Worm (Caenorhabditis elegans) whole organism, L2 larva: Measurements from ENCODE around the gene otpl-3.

ENCODE experiments used
- F13H6.1 ChIP-seq: sonication (generic microtip); optimal IDR thresholded peaks from 2 replicates; lab custom pipeline; 2016; ENCODE audit warnings: missing genetic modification characterization, missing compliant biosample characterization
- R02D3.7 ChIP-seq: fragments of 150-350 bp; optimal IDR thresholded peaks from 2 replicates; lab custom pipeline; 2014; ENCODE audit warnings: missing biosample characterization, missing genetic modification characterization
- Y55F3AM.14 ChIP-seq: fragments of 200-800 bp; sonication (Bioruptor generic); optimal IDR thresholded peaks from 2 replicates; lab custom pipeline; 2018; ENCODE audit warnings: mild to moderate bottlenecking, missing genetic modification characterization, missing compliant biosample characterization
- ZK546.5 ChIP-seq: sonication (generic microtip); optimal IDR thresholded peaks from 2 replicates; lab custom pipeline; 2017; ENCODE audit warnings: missing biosample characterization, missing genetic modification characterization
- alr-1 ChIP-seq: fragments of 150-350 bp; optimal IDR thresholded peaks from 2 replicates; lab custom pipeline; 2014; ENCODE audit warnings: missing biosample characterization, missing genetic modification characterization
- aly-2 ChIP-seq: fragments of 150-350 bp; optimal IDR thresholded peaks from 2 replicates; lab custom pipeline; 2014; ENCODE audit warnings: missing biosample characterization, missing genetic modification characterization
- ama-1 ChIP-seq: fragments of 150-350 bp; optimal IDR thresholded peaks from 2 replicates; lab custom pipeline; 2018; ENCODE audit warnings: inconsistent platforms
- blmp-1 ChIP-seq: sonication (generic microtip); optimal IDR thresholded peaks from 2 replicates; lab custom pipeline; 2017; ENCODE audit warnings: missing genetic modification characterization, mild to moderate bottlenecking, missing compliant biosample characterization, antibody characterized with exemption, moderate library complexity; ENCODE audit not compliant: insufficient read depth
- ceh-16 ChIP-seq: fragments of 150-350 bp; optimal IDR thresholded peaks from 2 replicates; lab custom pipeline; 2014; ENCODE audit warnings: missing biosample characterization, missing genetic modification characterization
- ceh-82 ChIP-seq: fragments of 150-350 bp; optimal IDR thresholded peaks from 2 replicates; lab custom pipeline; 2014; ENCODE audit warnings: missing biosample characterization, missing genetic modification characterization
- crh-2 ChIP-seq: sonication (generic microtip); optimal IDR thresholded peaks from 2 replicates; lab custom pipeline; 2017; ENCODE audit warnings: missing biosample characterization, missing genetic modification characterization
- egl-27 ChIP-seq: sonication (generic microtip); optimal IDR thresholded peaks from 3 replicates; lab custom pipeline; 2017; ENCODE audit warnings: missing biosample characterization, missing genetic modification reagents, missing genetic modification characterization
- elt-1 ChIP-seq: fragments of 150-350 bp; optimal IDR thresholded peaks from 2 replicates; lab custom pipeline; 2014; ENCODE audit warnings: missing biosample characterization, missing genetic modification characterization
- fos-1 ChIP-seq: fragments of 150-350 bp; optimal IDR thresholded peaks from 2 replicates; lab custom pipeline; 2014; ENCODE audit warnings: missing biosample characterization, missing genetic modification characterization
- gmeb-1 ChIP-seq: fragments of 150-350 bp; optimal IDR thresholded peaks from 2 replicates; lab custom pipeline; 2014; ENCODE audit warnings: missing biosample characterization, missing genetic modification characterization
- lin-11 ChIP-seq: fragments of 150-350 bp; sonication (generic microtip); optimal IDR thresholded peaks from 2 replicates; lab custom pipeline; 2014; ENCODE audit warnings: missing biosample characterization, missing genetic modification characterization, inconsistent platforms, mixed read lengths
- lin-39 ChIP-seq: fragments of 150-350 bp; optimal IDR thresholded peaks from 2 replicates; lab custom pipeline; 2014; ENCODE audit warnings: missing biosample characterization, missing genetic modification reagents, missing genetic modification characterization
- lsy-2 ChIP-seq, 2 experiments: fragments of 150-350 bp in 1 of 2; sonication (generic microtip) in 1 of 2; optimal IDR thresholded peaks; 2 replicates each; lab custom pipeline; 2014 to 2017; ENCODE audit warnings: missing biosample characterization in 2 of 2, missing genetic modification characterization in 2 of 2
- mab-5 ChIP-seq: fragments of 150-350 bp; optimal IDR thresholded peaks from 2 replicates; lab custom pipeline; 2014; ENCODE audit warnings: missing biosample characterization, missing genetic modification characterization
- mbf-1 ChIP-seq: sonication (generic microtip); optimal IDR thresholded peaks from 2 replicates; lab custom pipeline; 2017; ENCODE audit warnings: missing biosample characterization, missing genetic modification characterization
- nhr-11 ChIP-seq: fragments of 150-350 bp; optimal IDR thresholded peaks from 2 replicates; lab custom pipeline; 2014; ENCODE audit warnings: missing biosample characterization, missing genetic modification characterization
- nhr-12 ChIP-seq: fragments of 150-350 bp; optimal IDR thresholded peaks from 2 replicates; lab custom pipeline; 2014; ENCODE audit warnings: missing biosample characterization, missing genetic modification characterization
- nhr-129 ChIP-seq: fragments of 150-350 bp; optimal IDR thresholded peaks from 2 replicates; lab custom pipeline; 2014; ENCODE audit warnings: missing biosample characterization, missing genetic modification characterization
- nhr-21 ChIP-seq: fragments of 150-350 bp; optimal IDR thresholded peaks from 2 replicates; lab custom pipeline; 2014; ENCODE audit warnings: missing biosample characterization, missing genetic modification characterization
- nhr-237 ChIP-seq: fragments of 150-350 bp; optimal IDR thresholded peaks from 2 replicates; lab custom pipeline; 2014; ENCODE audit warnings: missing biosample characterization, missing genetic modification characterization
- nhr-6 ChIP-seq: fragments of 150-350 bp; optimal IDR thresholded peaks from 2 replicates; lab custom pipeline; 2014; ENCODE audit warnings: missing biosample characterization, missing genetic modification characterization
- peb-1 ChIP-seq: fragments of 150-350 bp; optimal IDR thresholded peaks from 2 replicates; lab custom pipeline; 2014; ENCODE audit warnings: missing biosample characterization, missing genetic modification characterization
- sem-4 ChIP-seq: fragments of 150-350 bp; optimal IDR thresholded peaks from 2 replicates; lab custom pipeline; 2014; ENCODE audit warnings: missing biosample characterization, missing genetic modification reagents, missing genetic modification characterization
- skn-1 ChIP-seq: sonication (generic microtip); optimal IDR thresholded peaks from 2 replicates; lab custom pipeline; 2017; ENCODE audit warnings: missing biosample characterization, missing genetic modification characterization
- sma-3 ChIP-seq: sonication (generic microtip); optimal IDR thresholded peaks from 2 replicates; lab custom pipeline; 2016; ENCODE audit warnings: missing genetic modification reagents, missing genetic modification characterization, missing compliant biosample characterization
- sma-9 ChIP-seq, 2 experiments: fragments of 150-350 bp in 1 of 2; sonication (generic microtip) in 1 of 2; optimal IDR thresholded peaks; 2 replicates each; lab custom pipeline; 2014 to 2016; ENCODE audit warnings: missing genetic modification characterization in 2 of 2, mild to moderate bottlenecking in 1 of 2, missing biosample characterization in 1 of 2, missing compliant biosample characterization in 1 of 2, missing genetic modification reagents in 1 of 2, moderate library complexity in 1 of 2
- snpc-4 ChIP-seq: fragments of 150-350 bp; optimal IDR thresholded peaks from 2 replicates; lab custom pipeline; 2014; ENCODE audit warnings: missing biosample characterization, missing genetic modification characterization
- unc-55 ChIP-seq: fragments of 150-350 bp; sonication (generic microtip); optimal IDR thresholded peaks from 3 replicates; lab custom pipeline; 2014; ENCODE audit warnings: missing biosample characterization, missing genetic modification reagents, missing genetic modification characterization
- unc-62 ChIP-seq: fragments of 150-350 bp; optimal IDR thresholded peaks from 2 replicates; lab custom pipeline; 2014; ENCODE audit warnings: missing biosample characterization, missing genetic modification reagents, missing genetic modification characterization
- zag-1 ChIP-seq: fragments of 150-350 bp; optimal IDR thresholded peaks from 2 replicates; lab custom pipeline; 2014; ENCODE audit warnings: missing biosample characterization, missing genetic modification characterization
- ztf-1 ChIP-seq: fragments of 200-800 bp; sonication (Bioruptor generic); conservative IDR thresholded peaks from 2 replicates; pipeline ENCODE4 v1.3.6; 2022; ENCODE audit warnings: missing genetic modification characterization, missing compliant biosample characterization
- ztf-4 ChIP-seq: fragments of 150-350 bp; optimal IDR thresholded peaks from 2 replicates; lab custom pipeline; 2014; ENCODE audit warnings: missing biosample characterization, missing genetic modification characterization

otpl-3 gene

ce11 chrX:6901078-6901477 is 23.5 kb downstream of the otpl-3 start, which contains the start of gene pes-23:
TSS of gene pes-23 (plus strand) at chrX:6901378.
- TF ChIP-seq sma-9 (GFP tag; optimal IDR thresholded peaks at IDR 0.05; lab: Kevin White, UChicago), result no peak
- TF ChIP-seq sma-9 (tag; optimal IDR thresholded peaks at IDR 0.05; lab: Kevin White, UChicago), result no peak
- TF ChIP-seq R02D3.7, result no peak
- no peak for TF ChIP-seq ceh-82 (tag; lab: Kevin White, UChicago)
- no peak for TF ChIP-seq F13H6.1
- no peak for TF ChIP-seq sma-3 (GFP tag; lab: Kevin White, UChicago)
- TF ChIP-seq skn-1 (tag; lab: Kevin White, UChicago), result no peak
- TF ChIP-seq unc-55 (GFP tag; lab: Kevin White, UChicago), result no peak
- TF ChIP-seq Y55F3AM.14 (GFP tag; lab: Kevin White, UChicago), result no peak
- TF ChIP-seq ceh-16 (tag; lab: Kevin White, UChicago), result no peak
- TF ChIP-seq elt-1 (tag; lab: Kevin White, UChicago), result no peak
- TF ChIP-seq egl-27 (tag; lab: Kevin White, UChicago), result no peak
- TF ChIP-seq zag-1 (tag; lab: Kevin White, UChicago), result no peak

- TF ChIP-seq Y55F3AM.14 (GFP tag; lab: Kevin White, UChicago) (no peak), nhr-21 (no peak), peb-1 (tag; lab: Kevin White, UChicago) (no peak), ama-1 (lab: Kevin White, UChicago) (no peak), nhr-12 (tag; lab: Kevin White, UChicago) (no peak), mbf-1 (tag; lab: Kevin White, UChicago) (no peak), snpc-4 (no peak), crh-2 (tag; lab: Kevin White, UChicago) (no peak), ztf-4 (tag; lab: Kevin White, UChicago) (no peak), elt-1 (tag; lab: Kevin White, UChicago) (no peak), egl-27 (tag; lab: Kevin White, UChicago) (no peak), blmp-1 (tag; lab: Kevin White, UChicago) (no peak)
Observed at ce11 chrX:6899848-6900247, 24.7 kb downstream of the otpl-3 start, which contains the start of gene F14B8.4. TSS of gene F14B8.4 (minus strand) at chrX:6899948.

- peak; percentile 39 for TF ChIP-seq F13H6.1
- TF ChIP-seq lin-39 (tag; lab: Kevin White, UChicago), result peak; percentile 6
- TF ChIP-seq crh-2 (tag; lab: Kevin White, UChicago), result no peak
- TF ChIP-seq gmeb-1 (tag; lab: Kevin White, UChicago), result no peak
- no peak for TF ChIP-seq elt-1 (tag; lab: Kevin White, UChicago)
- no peak for TF ChIP-seq ztf-1 (GFP tag; lab: Robert Waterston, UW)
- no peak for TF ChIP-seq snpc-4
- TF ChIP-seq lin-11, result no peak
- TF ChIP-seq unc-55 (GFP tag; lab: Kevin White, UChicago), result no peak
- TF ChIP-seq lsy-2 (tag; optimal IDR thresholded peaks at IDR 0.05; lab: Kevin White, UChicago), result peak in 1 of 2 experiments; percentile 68
- TF ChIP-seq nhr-129, result peak; percentile 17
- peak; percentile 36 for TF ChIP-seq sem-4 (tag; lab: Kevin White, UChicago)
- TF ChIP-seq mab-5, result peak; percentile 55
- TF ChIP-seq nhr-237 (tag; lab: Kevin White, UChicago), result no peak
Observed at ce11 chrX:6894104-6894503, 30.5 kb downstream of the otpl-3 start.

ce11 chrX:6893074-6893473 is 31.5 kb downstream of the otpl-3 start:
- TF ChIP-seq lsy-2 (tag; optimal IDR thresholded peaks at IDR 0.05; lab: Kevin White, UChicago) (no peak), F13H6.1 (peak; percentile 14)

ce11 chrX:6889374-6889773 is 35.2 kb downstream of the otpl-3 start, which contains the start of gene unc-6:
TSS of gene unc-6 (plus strand) at chrX:6889674.
- no peak for TF ChIP-seq nhr-11 (tag; lab: Kevin White, UChicago)
- TF ChIP-seq ZK546.5 (tag; lab: Kevin White, UChicago), result no peak
- TF ChIP-seq fos-1 (tag; lab: Kevin White, UChicago), result no peak
- no peak for TF ChIP-seq unc-62 (GFP tag; lab: Kevin White, UChicago)
- no peak for TF ChIP-seq ztf-4 (tag; lab: Kevin White, UChicago)
- TF ChIP-seq gmeb-1 (tag; lab: Kevin White, UChicago), result no peak
- no peak for TF ChIP-seq alr-1 (tag; lab: Kevin White, UChicago)
- no peak for TF ChIP-seq ztf-1 (GFP tag; lab: Robert Waterston, UW)
- TF ChIP-seq snpc-4, result no peak
- no peak for TF ChIP-seq nhr-21
- no peak for TF ChIP-seq nhr-237 (tag; lab: Kevin White, UChicago)
- no peak for TF ChIP-seq F13H6.1
- no peak for TF ChIP-seq nhr-6 (tag; lab: Kevin White, UChicago)
- no peak for TF ChIP-seq aly-2 (tag; lab: Kevin White, UChicago)
- TF ChIP-seq peb-1 (tag; lab: Kevin White, UChicago), result no peak
- no peak for TF ChIP-seq zag-1 (tag; lab: Kevin White, UChicago)
- TF ChIP-seq, all 48 proteins: peak for 0
